Fruit fly (Drosophila melanogaster) whole organism, embryonic: ENCODE results near the gene sp3.

Experiments used
- Bgb ChIP-seq: fragments of 200-800 bp; sonication (Bioruptor generic); IDR thresholded peaks from 2 replicates; pipeline ENCODE4 v1.3.6; 2022; ENCODE audit warnings: missing biosample characterization, missing genetic modification characterization; ENCODE audit not compliant: partially characterized antibody
- Bteb2 ChIP-seq: fragments of 200-800 bp; sonication (Bioruptor generic); optimal IDR thresholded peaks from 2 replicates; lab custom pipeline; 2016; ENCODE audit warnings: missing biosample characterization, missing genetic modification characterization
- CG10209 ChIP-seq: fragments of 200-800 bp; sonication (Bioruptor generic); optimal IDR thresholded peaks from 3 replicates; lab custom pipeline; 2017; ENCODE audit warnings: missing biosample characterization, mild to moderate bottlenecking, missing genetic modification characterization, missing genetic modification reagents
- CG10565 ChIP-seq: fragments of 200-800 bp; sonication (Bioruptor generic); optimal IDR thresholded peaks from 3 replicates; lab custom pipeline; 2016; ENCODE audit warnings: missing biosample characterization, mild to moderate bottlenecking, missing genetic modification characterization
- CG10959 ChIP-seq: fragments of 200-800 bp; sonication (Bioruptor generic); IDR thresholded peaks from 2 replicates; pipeline ENCODE4 v1.3.6; 2022; ENCODE audit warnings: missing biosample characterization, missing genetic modification characterization
- CG13624 ChIP-seq: fragments of 200-800 bp; sonication (Bioruptor generic); optimal IDR thresholded peaks from 2 replicates; lab custom pipeline; 2016; ENCODE audit warnings: missing biosample characterization, missing genetic modification characterization
- CG14710 ChIP-seq: fragments of 200-800 bp; sonication (Bioruptor generic); optimal IDR thresholded peaks from 3 replicates; lab custom pipeline; 2019; ENCODE audit warnings: missing biosample characterization, mild to moderate bottlenecking, missing genetic modification characterization, moderate library complexity
- CG15514 ChIP-seq: fragments of 200-800 bp; sonication (Bioruptor generic); optimal IDR thresholded peaks from 3 replicates; lab custom pipeline; 2017; ENCODE audit warnings: missing biosample characterization, missing genetic modification characterization, mild to moderate bottlenecking, moderate library complexity, missing genetic modification reagents
- CG15601 ChIP-seq: fragments of 200-800 bp; sonication (Bioruptor generic); optimal IDR thresholded peaks from 3 replicates; lab custom pipeline; 2019; ENCODE audit warnings: missing biosample characterization, mild to moderate bottlenecking, missing genetic modification characterization, moderate library complexity
- CG15696 ChIP-seq: fragments of 200-800 bp; sonication (Bioruptor generic); optimal IDR thresholded peaks from 2 replicates; lab custom pipeline; 2019; ENCODE audit warnings: missing biosample characterization, mild to moderate bottlenecking, missing genetic modification characterization, moderate library complexity
- CG16815 ChIP-seq: fragments of 200-800 bp; sonication (Bioruptor generic); optimal IDR thresholded peaks from 3 replicates; lab custom pipeline; 2017; ENCODE audit warnings: missing biosample characterization, mild to moderate bottlenecking, missing genetic modification characterization
- CG17385 ChIP-seq: fragments of 200-800 bp; sonication (Bioruptor generic); optimal IDR thresholded peaks from 3 replicates; lab custom pipeline; 2018; ENCODE audit warnings: missing biosample characterization, mild to moderate bottlenecking, missing genetic modification characterization
- CG1792 ChIP-seq: fragments of 200-800 bp; sonication (Bioruptor generic); optimal IDR thresholded peaks from 2 replicates; lab custom pipeline; 2016; ENCODE audit warnings: missing biosample characterization, missing genetic modification characterization
- CG30431 ChIP-seq: fragments of 200-800 bp; sonication (Bioruptor generic); optimal IDR thresholded peaks from 2 replicates; lab custom pipeline; 2017; ENCODE audit warnings: missing biosample characterization, missing genetic modification characterization
- CG34376 ChIP-seq: fragments of 200-800 bp; sonication (Bioruptor generic); optimal IDR thresholded peaks from 2 replicates; lab custom pipeline; 2018; ENCODE audit warnings: missing biosample characterization, mild to moderate bottlenecking, missing genetic modification characterization
- CG42726 ChIP-seq: fragments of 200-800 bp; sonication (Bioruptor generic); IDR thresholded peaks from 2 replicates; pipeline ENCODE4 v1.3.6; 2022; ENCODE audit warnings: missing biosample characterization, missing genetic modification characterization; ENCODE audit not compliant: partially characterized antibody
- CG4328 ChIP-seq: fragments of 200-800 bp; sonication (Bioruptor generic); optimal IDR thresholded peaks from 3 replicates; lab custom pipeline; 2017; ENCODE audit warnings: missing biosample characterization, missing genetic modification reagents, missing genetic modification characterization
- CG6791 ChIP-seq: fragments of 200-800 bp; sonication (Bioruptor generic); IDR thresholded peaks from 3 replicates; pipeline ENCODE4 v1.3.6; 2022; ENCODE audit warnings: missing biosample characterization, missing genetic modification characterization; ENCODE audit not compliant: partially characterized antibody
- CG8765 ChIP-seq: fragments of 200-800 bp; sonication (Bioruptor generic); IDR thresholded peaks from 2 replicates; pipeline ENCODE4 v1.3.6; 2022; ENCODE audit warnings: missing biosample characterization, missing genetic modification characterization
- CoRest ChIP-seq: fragments of 200-800 bp; sonication (Bioruptor generic); optimal IDR thresholded peaks from 3 replicates; lab custom pipeline; 2018; ENCODE audit warnings: missing biosample characterization, mild to moderate bottlenecking, missing genetic modification characterization, moderate library complexity
- CrebB ChIP-seq: fragments of 200-800 bp; sonication (Bioruptor generic); optimal IDR thresholded peaks from 3 replicates; lab custom pipeline; 2018; ENCODE audit warnings: missing biosample characterization, mild to moderate bottlenecking, missing genetic modification characterization
- Fer2 ChIP-seq: fragments of 200-800 bp; sonication (Bioruptor generic); optimal IDR thresholded peaks from 2 replicates; lab custom pipeline; 2018; ENCODE audit warnings: missing biosample characterization, mild to moderate bottlenecking, missing genetic modification characterization, moderate library complexity
- GATAe ChIP-seq: fragments of 200-800 bp; sonication (Bioruptor generic); conservative IDR thresholded peaks from 2 replicates; pipeline ENCODE4 v1.3.6; 2022; ENCODE audit warnings: missing biosample characterization, missing genetic modification characterization
- HmgD ChIP-seq: fragments of 200-800 bp; sonication (Bioruptor generic); optimal IDR thresholded peaks from 3 replicates; lab custom pipeline; 2016; ENCODE audit warnings: missing biosample characterization, missing genetic modification characterization
- Hr78 ChIP-seq, 2 experiments: fragments of 200-800 bp in 1 of 2; fragments of >200 bp in 1 of 2; sonication (Bioruptor generic) in 1 of 2; optimal IDR thresholded peaks; 2 replicates each; lab custom pipeline; 2017 to 2019; ENCODE audit warnings: missing biosample characterization in 2 of 2, missing genetic modification characterization in 2 of 2, mild to moderate bottlenecking in 1 of 2, moderate library complexity in 1 of 2
- NK7.1 ChIP-seq: fragments of 200-800 bp; sonication (Bioruptor generic); optimal IDR thresholded peaks from 3 replicates; lab custom pipeline; 2016; ENCODE audit warnings: missing biosample characterization, missing genetic modification characterization
- Nf-YA ChIP-seq: fragments of 200-800 bp; sonication (Bioruptor generic); IDR thresholded peaks from 2 replicates; pipeline ENCODE4 v1.3.6; 2022; ENCODE audit warnings: missing biosample characterization, missing genetic modification characterization
- Oaz ChIP-seq: fragments of 200-800 bp; sonication (Bioruptor generic); IDR thresholded peaks from 2 replicates; pipeline ENCODE4 v1.3.6; 2022; ENCODE audit warnings: missing biosample characterization, missing genetic modification characterization
- Oli ChIP-seq: fragments of 200-800 bp; sonication (Bioruptor generic); optimal IDR thresholded peaks from 2 replicates; lab custom pipeline; 2018; ENCODE audit warnings: missing biosample characterization, mild to moderate bottlenecking, missing genetic modification characterization, moderate library complexity
- Poxn ChIP-seq: fragments of 200-800 bp; sonication (Bioruptor generic); IDR thresholded peaks from 2 replicates; pipeline ENCODE4 v1.3.6; 2022; ENCODE audit warnings: missing biosample characterization, missing genetic modification characterization
- Sox102F ChIP-seq: fragments of 200-800 bp; sonication (Bioruptor generic); optimal IDR thresholded peaks from 2 replicates; lab custom pipeline; 2018; ENCODE audit warnings: missing biosample characterization, mild to moderate bottlenecking, missing genetic modification characterization, moderate library complexity
- TFAM ChIP-seq: fragments of 200-800 bp; sonication (Bioruptor generic); optimal IDR thresholded peaks from 2 replicates; lab custom pipeline; 2017; ENCODE audit warnings: missing biosample characterization, missing genetic modification characterization, inconsistent platforms
- Tbp ChIP-seq: fragments of >200 bp; optimal IDR thresholded peaks from 2 replicates; lab custom pipeline; 2018; ENCODE audit warnings: missing biosample characterization, missing genetic modification characterization
- bigmax ChIP-seq: fragments of 200-800 bp; sonication (Bioruptor generic); optimal IDR thresholded peaks from 2 replicates; lab custom pipeline; 2018; ENCODE audit warnings: missing biosample characterization, mild to moderate bottlenecking, missing genetic modification characterization
- bsh ChIP-seq, 2 experiments: fragments of 200-800 bp; sonication (Bioruptor generic); optimal IDR thresholded peaks; 2 replicates each; lab custom pipeline; 2017 to 2018; ENCODE audit warnings: mild to moderate bottlenecking in 2 of 2, missing biosample characterization in 2 of 2, missing genetic modification characterization in 2 of 2, moderate library complexity in 1 of 2
- eve ChIP-seq, 2 experiments: fragments of >200 bp; optimal IDR thresholded peaks; 2 replicates each; lab custom pipeline; 2017; ENCODE audit warnings: missing biosample characterization in 2 of 2, missing genetic modification characterization in 2 of 2
- gem ChIP-seq: fragments of 200-800 bp; sonication (Bioruptor generic); optimal IDR thresholded peaks from 2 replicates; lab custom pipeline; 2019; ENCODE audit warnings: missing biosample characterization, mild to moderate bottlenecking, missing genetic modification characterization, moderate library complexity
- hb ChIP-seq: fragments of 200-800 bp; sonication (Bioruptor generic); IDR thresholded peaks from 3 replicates; pipeline ENCODE4 v1.3.6; 2022; ENCODE audit warnings: missing biosample characterization, missing genetic modification characterization; ENCODE audit not compliant: partially characterized antibody
- jigr1 ChIP-seq: fragments of 200-800 bp; sonication (Bioruptor generic); IDR thresholded peaks from 3 replicates; pipeline ENCODE4 v1.3.6; 2022; ENCODE audit warnings: missing biosample characterization, missing genetic modification characterization
- kah ChIP-seq: fragments of 200-800 bp; sonication (Bioruptor generic); optimal IDR thresholded peaks from 2 replicates; lab custom pipeline; 2018; ENCODE audit warnings: missing biosample characterization, mild to moderate bottlenecking, missing genetic modification characterization
- klu ChIP-seq: fragments of 200-800 bp; sonication (Bioruptor generic); IDR thresholded peaks from 2 replicates; pipeline ENCODE4 v1.3.6; 2022; ENCODE audit warnings: missing biosample characterization, missing genetic modification characterization
- mld ChIP-seq: fragments of 200-800 bp; sonication (Bioruptor generic); IDR thresholded peaks from 3 replicates; pipeline ENCODE4 v1.3.6; 2022; ENCODE audit warnings: missing biosample characterization, missing genetic modification characterization; ENCODE audit not compliant: partially characterized antibody
- pros ChIP-seq: fragments of 200-800 bp; sonication (Bioruptor generic); optimal IDR thresholded peaks from 3 replicates; lab custom pipeline; 2019; ENCODE audit warnings: missing biosample characterization, mild to moderate bottlenecking, missing genetic modification characterization, moderate library complexity
- psq ChIP-seq: fragments of 200-800 bp; sonication (Bioruptor generic); optimal IDR thresholded peaks from 2 replicates; lab custom pipeline; 2017; ENCODE audit warnings: missing biosample characterization, missing genetic modification characterization
- ranshi ChIP-seq: fragments of 200-800 bp; sonication (Bioruptor generic); IDR thresholded peaks from 2 replicates; pipeline ENCODE4 v1.3.6; 2022; ENCODE audit warnings: missing biosample characterization, missing genetic modification characterization
- so ChIP-seq: fragments of 200-800 bp; sonication (Bioruptor generic); IDR thresholded peaks from 3 replicates; pipeline ENCODE4 v1.3.6; 2022; ENCODE audit warnings: missing biosample characterization, missing genetic modification characterization
- ttk ChIP-seq: fragments of 200-800 bp; sonication (Bioruptor generic); IDR thresholded peaks from 2 replicates; pipeline ENCODE4 v2.1.2; 2022; ENCODE audit warnings: missing biosample characterization, missing genetic modification characterization
- tx ChIP-seq: fragments of 200-800 bp; sonication (Bioruptor generic); optimal IDR thresholded peaks from 2 replicates; lab custom pipeline; 2016; ENCODE audit warnings: missing biosample characterization, missing genetic modification characterization

The sp3 gene

DNA sequence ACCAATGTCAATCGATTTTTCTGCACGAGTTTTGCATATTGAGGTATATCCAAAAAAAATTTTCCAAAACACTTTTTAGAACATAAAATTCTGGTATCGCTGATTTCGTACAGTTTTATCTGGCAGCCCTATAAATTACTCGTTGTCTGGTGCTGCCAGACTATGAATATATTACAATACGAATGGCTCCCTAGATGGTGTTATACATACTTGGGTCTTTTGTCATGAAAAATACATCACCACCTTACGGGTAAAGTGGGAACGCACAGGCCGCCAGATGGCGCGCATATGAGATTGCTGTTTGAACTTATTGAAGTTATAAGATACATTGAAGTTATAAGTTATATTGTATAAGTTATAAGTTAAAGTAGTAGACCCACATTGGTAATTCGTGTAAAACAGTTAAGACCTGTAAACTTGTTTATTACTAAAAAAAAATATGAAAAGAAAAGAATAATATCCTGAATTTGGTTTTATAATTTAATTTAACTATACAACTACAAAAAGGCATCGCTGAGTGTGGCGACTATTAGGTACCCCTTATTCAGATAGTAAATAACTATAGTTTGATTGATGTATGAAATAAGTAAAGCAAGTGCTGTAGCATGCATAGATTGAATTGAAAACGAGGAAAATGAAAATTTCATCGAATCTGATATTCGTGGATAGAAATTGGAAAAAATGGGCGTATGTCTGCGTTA is 32.9 kb upstream of the sp3 start (continued):
- TF ChIP-seq CG42726 (peak; percentile 50; the same call in 1 of the 2 replicates), Oaz (GFP tag; lab: Robert Waterston, UW) (peak; percentile 36; the same call in 1 of the 2 replicates), CG30431 (GFP tag; lab: Kevin White, UChicago) (peak; percentile 57), mld (no peak), Bteb2 (GFP tag; lab: Kevin White, UChicago) (peak; percentile 7), gem (peak; percentile 62), ranshi (peak; percentile 54; the same call in 1 of the 2 replicates), Poxn (no peak), Hr78 (GFP tag; optimal IDR thresholded peaks at IDR 0.05; lab: Kevin White, UChicago) (no peak), NK7.1 (GFP tag; lab: Kevin White, UChicago) (no peak), kah (GFP tag; lab: Kevin White, UChicago) (no peak), so (no peak; the same call in 2 of the 3 replicates), Tbp (GFP tag; lab: Kevin White, UChicago) (no peak), klu (GFP tag; lab: Robert Waterston, UW) (no peak), hb (GFP tag; lab: Robert Waterston, UW) (no peak), bigmax (GFP tag; lab: Kevin White, UChicago) (no peak), CG13624 (peak; percentile 50), CG8765 (GFP tag; lab: Robert Waterston, UW) (no peak), Bgb (GFP tag; lab: Robert Waterston, UW) (peak; percentile 69), CG15601 (tag; lab: Kevin White, UChicago) (peak; percentile 55), Oli (tag; lab: Kevin White, UChicago) (peak; percentile 36), HmgD (GFP tag; lab: Kevin White, UChicago) (peak; percentile 65), CG10959 (GFP tag; lab: Robert Waterston, UW) (peak; percentile 60), CG16815 (GFP tag; lab: Kevin White, UChicago) (peak; percentile 21), GATAe (GFP tag; lab: Robert Waterston, UW) (no peak), CG10209 (peak; percentile 15), psq (GFP tag; lab: Kevin White, UChicago) (peak; percentile 4), Fer2 (tag; lab: Kevin White, UChicago) (no peak), Nf-YA (GFP tag; lab: Robert Waterston, UW) (peak; percentile 59), CG14710 (tag; lab: Kevin White, UChicago) (peak; percentile 52), CG10565 (no peak), eve (GFP tag; optimal IDR thresholded peaks at IDR 0.05; lab: Kevin White, UChicago) (no peak), CG17385 (GFP tag; lab: Kevin White, UChicago) (peak; percentile 34), jigr1 (GFP tag; lab: Robert Waterston, UW) (no peak), tx (GFP tag; lab: Kevin White, UChicago) (no peak), bsh (GFP tag; optimal IDR thresholded peaks at IDR 0.05; lab: Kevin White, UChicago) (peak in 1 of 2 experiments; percentile 58), CrebB (tag; lab: Kevin White, UChicago) (no peak), CG15514 (GFP tag; lab: Kevin White, UChicago) (peak; percentile 38), CG15696 (tag; lab: Kevin White, UChicago) (peak; percentile 73), pros (no peak), CoRest (tag; lab: Kevin White, UChicago) (peak; percentile 66), TFAM (GFP tag; lab: Kevin White, UChicago) (no peak), ttk (GFP tag; lab: Robert Waterston, UW) (peak; percentile 57; the same call in 1 of the 2 replicates), CG4328 (GFP tag; lab: Kevin White, UChicago) (peak; percentile 25), Sox102F (GFP tag; lab: Kevin White, UChicago) (peak; percentile 69), CG1792 (GFP tag; lab: Kevin White, UChicago) (no peak), CG6791 (peak; percentile 69), CG34376 (GFP tag; lab: Kevin White, UChicago) (no peak)
